Fruit fly (Drosophila melanogaster) whole organism, embryonic: ENCODE data around the gene goe.

Experiments
- Adf1 ChIP-seq: fragments of 200-800 bp; sonication (Bioruptor generic); IDR thresholded peaks from 2 replicates; pipeline ENCODE4 v1.3.6; 2022; ENCODE audit warnings: missing biosample characterization, missing genetic modification characterization
- Asciz ChIP-seq: fragments of 200-800 bp; sonication (Bioruptor generic); optimal IDR thresholded peaks from 2 replicates; lab custom pipeline; 2017; ENCODE audit warnings: missing biosample characterization, mild to moderate bottlenecking, missing genetic modification characterization, missing genetic modification reagents
- Blimp-1 ChIP-seq: fragments of 200-800 bp; sonication (Bioruptor generic); optimal IDR thresholded peaks from 3 replicates; lab custom pipeline; 2018; ENCODE audit warnings: missing biosample characterization, missing genetic modification characterization, mild to moderate bottlenecking, moderate library complexity, missing genetic modification reagents
- Bteb2 ChIP-seq: fragments of 200-800 bp; sonication (Bioruptor generic); optimal IDR thresholded peaks from 2 replicates; lab custom pipeline; 2016; ENCODE audit warnings: missing biosample characterization, missing genetic modification characterization
- CG11456 ChIP-seq: fragments of 200-800 bp; sonication (Bioruptor generic); IDR thresholded peaks from 3 replicates; pipeline ENCODE4 v1.3.6; 2022; ENCODE audit warnings: missing biosample characterization, missing genetic modification characterization
- CG12744 ChIP-seq: fragments of 200-800 bp; sonication (Bioruptor generic); optimal IDR thresholded peaks from 2 replicates; lab custom pipeline; 2016; ENCODE audit warnings: missing biosample characterization, missing genetic modification characterization
- CG1529 ChIP-seq: fragments of 200-800 bp; sonication (Bioruptor generic); optimal IDR thresholded peaks from 3 replicates; lab custom pipeline; 2018; ENCODE audit warnings: missing biosample characterization, missing genetic modification characterization
- CG1647 ChIP-seq: fragments of 200-800 bp; sonication (Bioruptor generic); optimal IDR thresholded peaks from 3 replicates; lab custom pipeline; 2016; ENCODE audit warnings: missing biosample characterization, missing genetic modification characterization
- CG16779 ChIP-seq: fragments of 200-800 bp; sonication (Bioruptor generic); IDR thresholded peaks from 2 replicates; pipeline ENCODE4 v1.3.6; 2022; ENCODE audit warnings: missing biosample characterization, missing genetic modification characterization
- CG16863 ChIP-seq: fragments of 200-800 bp; sonication (Bioruptor generic); optimal IDR thresholded peaks from 3 replicates; lab custom pipeline; 2016; ENCODE audit warnings: missing biosample characterization, missing genetic modification characterization
- CG2120 ChIP-seq: fragments of 200-800 bp; sonication (Bioruptor generic); optimal IDR thresholded peaks from 3 replicates; lab custom pipeline; 2016; ENCODE audit warnings: missing biosample characterization, missing genetic modification characterization
- CG2199 ChIP-seq: fragments of 200-800 bp; sonication (Bioruptor generic); IDR thresholded peaks from 3 replicates; pipeline ENCODE4 v1.3.6; 2022; ENCODE audit warnings: missing biosample characterization, missing genetic modification characterization
- CG30403 ChIP-seq: fragments of 200-800 bp; sonication (Bioruptor generic); optimal IDR thresholded peaks from 3 replicates; lab custom pipeline; 2016; ENCODE audit warnings: missing biosample characterization, missing genetic modification characterization
- CG31224 ChIP-seq: fragments of 200-800 bp; sonication (Bioruptor generic); IDR thresholded peaks from 2 replicates; pipeline ENCODE4 v1.3.6; 2022; ENCODE audit warnings: missing biosample characterization, missing genetic modification characterization
- CG32772 ChIP-seq: fragments of 200-800 bp; sonication (Bioruptor generic); IDR thresholded peaks from 2 replicates; pipeline ENCODE4 v1.3.6; 2022; ENCODE audit warnings: missing biosample characterization, missing genetic modification characterization
- CG33557 ChIP-seq: fragments of 200-800 bp; sonication (Bioruptor generic); optimal IDR thresholded peaks from 2 replicates; lab custom pipeline; 2019; ENCODE audit warnings: missing biosample characterization, mild to moderate bottlenecking, missing genetic modification characterization, moderate library complexity
- CG7745 ChIP-seq: fragments of 200-800 bp; sonication (Bioruptor generic); optimal IDR thresholded peaks from 2 replicates; lab custom pipeline; 2018; ENCODE audit warnings: missing biosample characterization, mild to moderate bottlenecking, missing genetic modification characterization, moderate library complexity
- CG8388 ChIP-seq: fragments of 200-800 bp; sonication (Bioruptor generic); optimal IDR thresholded peaks from 2 replicates; lab custom pipeline; 2019; ENCODE audit warnings: missing biosample characterization, mild to moderate bottlenecking, missing genetic modification characterization, moderate library complexity
- Dbx ChIP-seq: fragments of 200-800 bp; sonication (Bioruptor generic); IDR thresholded peaks from 3 replicates; pipeline ENCODE4 v1.3.6; 2022; ENCODE audit warnings: missing biosample characterization, missing genetic modification characterization
- Mad ChIP-seq: fragments of 200-800 bp; sonication (Bioruptor generic); optimal IDR thresholded peaks from 2 replicates; lab custom pipeline; 2016; ENCODE audit warnings: missing biosample characterization, missing genetic modification characterization
- Meics ChIP-seq: fragments of 200-800 bp; sonication (Bioruptor generic); optimal IDR thresholded peaks from 2 replicates; lab custom pipeline; 2017; ENCODE audit warnings: missing biosample characterization, mild to moderate bottlenecking, missing genetic modification characterization
- NfI ChIP-seq: fragments of 200-800 bp; sonication (Bioruptor generic); optimal IDR thresholded peaks from 3 replicates; lab custom pipeline; 2018; ENCODE audit warnings: missing biosample characterization, mild to moderate bottlenecking, missing genetic modification characterization, moderate library complexity
- Sox102F ChIP-seq: fragments of 200-800 bp; sonication (Bioruptor generic); optimal IDR thresholded peaks from 2 replicates; lab custom pipeline; 2018; ENCODE audit warnings: missing biosample characterization, mild to moderate bottlenecking, missing genetic modification characterization, moderate library complexity
- Ssrp ChIP-seq: fragments of 200-800 bp; sonication (Bioruptor generic); optimal IDR thresholded peaks from 2 replicates; lab custom pipeline; 2018; ENCODE audit warnings: missing biosample characterization, mild to moderate bottlenecking, missing genetic modification characterization, moderate library complexity
- ap ChIP-seq: fragments of 200-800 bp; sonication (Bioruptor generic); IDR thresholded peaks from 2 replicates; pipeline ENCODE4 v1.3.6; 2022; ENCODE audit warnings: missing biosample characterization, missing genetic modification characterization
- bowl ChIP-seq: fragments of 200-800 bp; sonication (Bioruptor generic); IDR thresholded peaks from 2 replicates; pipeline ENCODE4 v1.3.6; 2022; ENCODE audit warnings: missing biosample characterization, missing genetic modification characterization
- cg ChIP-seq: fragments of 200-800 bp; sonication (Bioruptor generic); optimal IDR thresholded peaks from 3 replicates; lab custom pipeline; 2019; ENCODE audit warnings: missing biosample characterization, mild to moderate bottlenecking, missing genetic modification characterization, moderate library complexity
- ci ChIP-seq: fragments of 200-800 bp; sonication (Bioruptor generic); IDR thresholded peaks from 3 replicates; pipeline ENCODE4 v1.3.6; 2022; ENCODE audit warnings: missing biosample characterization, missing genetic modification characterization
- crp ChIP-seq, 2 experiments: fragments of 200-800 bp; sonication (Bioruptor generic); optimal IDR thresholded peaks; 2 replicates in 1 of 2; 3 replicates in 1 of 2; lab custom pipeline; 2017; ENCODE audit warnings: missing biosample characterization in 2 of 2, missing genetic modification characterization in 2 of 2, mild to moderate bottlenecking in 1 of 2, moderate library complexity in 1 of 2
- dmrt11E ChIP-seq: fragments of 200-800 bp; sonication (Bioruptor generic); optimal IDR thresholded peaks from 3 replicates; lab custom pipeline; 2018; ENCODE audit warnings: missing biosample characterization, mild to moderate bottlenecking, missing genetic modification characterization, moderate library complexity
- gro ChIP-seq: fragments of 200-800 bp; sonication (Bioruptor generic); optimal IDR thresholded peaks from 2 replicates; lab custom pipeline; 2016; ENCODE audit warnings: missing biosample characterization, missing genetic modification characterization
- gsb-n ChIP-seq: fragments of 200-800 bp; sonication (Bioruptor generic); optimal IDR thresholded peaks from 3 replicates; lab custom pipeline; 2018; ENCODE audit warnings: missing biosample characterization, mild to moderate bottlenecking, missing genetic modification characterization
- insv ChIP-seq, 2 experiments: fragments of 200-800 bp; sonication (Bioruptor generic); optimal IDR thresholded peaks; 3 replicates each; lab custom pipeline; 2016 to 2018; ENCODE audit warnings: missing biosample characterization in 2 of 2, missing genetic modification characterization in 2 of 2
- klu ChIP-seq: fragments of 200-800 bp; sonication (Bioruptor generic); IDR thresholded peaks from 2 replicates; pipeline ENCODE4 v1.3.6; 2022; ENCODE audit warnings: missing biosample characterization, missing genetic modification characterization
- lola ChIP-seq, 3 experiments: fragments of >200 bp in 2 of 3; fragments of 200-800 bp in 1 of 3; sonication (Bioruptor generic) in 1 of 3; optimal IDR thresholded peaks; 2 replicates each; lab custom pipeline; 2017 to 2019; ENCODE audit warnings: missing biosample characterization in 3 of 3, missing genetic modification characterization in 3 of 3, mild to moderate bottlenecking in 1 of 3, moderate library complexity in 1 of 3
- mld ChIP-seq: fragments of 200-800 bp; sonication (Bioruptor generic); IDR thresholded peaks from 3 replicates; pipeline ENCODE4 v1.3.6; 2022; ENCODE audit warnings: missing biosample characterization, missing genetic modification characterization; ENCODE audit not compliant: partially characterized antibody
- nerfin-2 ChIP-seq: fragments of 200-800 bp; sonication (Bioruptor generic); IDR thresholded peaks from 2 replicates; pipeline ENCODE4 v1.3.6; 2022; ENCODE audit warnings: missing biosample characterization, missing genetic modification characterization; ENCODE audit not compliant: partially characterized antibody
- odd ChIP-seq: fragments of 200-800 bp; sonication (Bioruptor generic); optimal IDR thresholded peaks from 2 replicates; lab custom pipeline; 2017; ENCODE audit warnings: missing biosample characterization, mild to moderate bottlenecking, missing genetic modification characterization
- psq ChIP-seq: fragments of 200-800 bp; sonication (Bioruptor generic); optimal IDR thresholded peaks from 2 replicates; lab custom pipeline; 2017; ENCODE audit warnings: missing biosample characterization, missing genetic modification characterization
- pzg ChIP-seq: fragments of 200-800 bp; sonication (Bioruptor generic); optimal IDR thresholded peaks from 3 replicates; lab custom pipeline; 2018; ENCODE audit warnings: missing biosample characterization, mild to moderate bottlenecking, missing genetic modification characterization, moderate library complexity
- sens ChIP-seq: fragments of 200-800 bp; sonication (Bioruptor generic); peaks from one replicate; lab custom pipeline; 2016; ENCODE audit warnings: missing biosample characterization, missing genetic modification characterization
- sima ChIP-seq: fragments of 200-800 bp; sonication (Bioruptor generic); optimal IDR thresholded peaks from 2 replicates; lab custom pipeline; 2016; ENCODE audit warnings: missing biosample characterization, missing genetic modification characterization
- sob ChIP-seq: fragments of 200-800 bp; sonication (Bioruptor generic); IDR thresholded peaks from 2 replicates; pipeline ENCODE4 v1.3.6; 2022; ENCODE audit warnings: missing biosample characterization, missing genetic modification characterization
- ssp ChIP-seq: fragments of 200-800 bp; sonication (Bioruptor generic); IDR thresholded peaks from 2 replicates; pipeline ENCODE4 v1.3.6; 2022; ENCODE audit warnings: missing biosample characterization, missing genetic modification characterization
- trem ChIP-seq: fragments of 200-800 bp; optimal IDR thresholded peaks from 3 replicates; lab custom pipeline; 2019; ENCODE audit warnings: missing biosample characterization, mild to moderate bottlenecking, missing genetic modification characterization, moderate library complexity
- twi ChIP-seq: fragments of 200-800 bp; optimal IDR thresholded peaks from 2 replicates; lab custom pipeline; 2019; ENCODE audit warnings: missing biosample characterization, mild to moderate bottlenecking, missing genetic modification characterization, moderate library complexity

Gene goe

dm6 chrX:16774201-16775061, 22.7 kb upstream of the goe start:
- TF ChIP-seq CG2199 (GFP tag; lab: Robert Waterston, UW) (peak; percentile 12; the same call in 1 of the 3 replicates), Meics (GFP tag; lab: Kevin White, UChicago) (no peak), CG12744 (GFP tag; lab: Kevin White, UChicago) (no peak), dmrt11E (peak; percentile 14), CG33557 (GFP tag; lab: Kevin White, UChicago) (no peak), twi (peak; percentile 95), lola (GFP tag; optimal IDR thresholded peaks at IDR 0.05; lab: Kevin White, UChicago) (peak in 1 of 3 experiments; percentile 1), cg (peak; percentile 19), odd (no peak), CG32772 (no peak), mld (GFP tag; lab: Robert Waterston, UW) (no peak), ssp (no peak), CG8388 (GFP tag; lab: Kevin White, UChicago) (peak; percentile 97), sens (GFP tag; lab: Kevin White, UChicago) (peak; percentile 67)

DNA sequence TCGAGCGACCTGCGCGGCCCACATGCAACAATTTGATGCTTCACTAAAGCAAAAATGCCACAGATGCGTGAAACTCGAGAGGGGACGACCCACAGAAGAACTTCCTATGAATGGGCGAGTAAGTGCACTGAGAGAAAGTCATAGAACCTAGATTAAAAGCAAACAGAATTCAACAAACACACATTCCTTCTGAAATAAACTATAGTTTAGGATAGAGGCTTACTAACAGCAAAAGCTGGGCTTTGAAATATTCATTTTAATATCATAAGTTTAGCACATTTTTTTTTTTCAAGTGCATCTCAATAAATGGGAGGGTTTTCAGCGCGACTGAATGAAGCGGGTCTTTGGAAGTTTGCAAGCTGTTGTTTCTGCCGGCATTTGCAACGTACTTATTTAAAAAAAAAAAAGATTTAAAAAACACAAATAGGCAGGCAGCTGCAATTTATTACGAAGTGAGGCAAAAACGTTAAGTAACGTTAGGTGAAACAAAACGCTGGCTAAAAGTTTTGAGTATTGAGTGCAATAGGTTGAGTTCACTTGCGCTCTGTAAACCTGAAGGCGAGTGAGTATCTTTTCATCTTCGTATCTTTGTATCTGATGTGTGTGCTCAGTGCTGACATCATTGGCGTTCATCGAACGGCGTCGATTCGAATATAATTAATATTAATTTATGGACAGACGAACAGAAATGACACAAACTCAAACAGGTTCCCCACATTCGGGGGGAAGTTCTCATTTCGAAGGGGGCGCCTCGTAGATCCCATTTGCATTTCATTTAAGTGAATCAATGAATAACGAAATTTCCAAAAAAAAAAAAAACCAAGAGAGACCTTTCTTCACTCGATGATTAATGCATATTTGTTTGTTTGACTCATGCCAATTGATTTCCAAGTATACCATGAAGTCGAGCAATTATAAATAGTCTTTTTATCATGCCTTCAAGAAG, 21.4 kb upstream of the goe start:
- TF ChIP-seq bowl (GFP tag; lab: Robert Waterston, UW): 0 out of 2 replicates have a peak, but pooled peaks have one; percentile 42
- TF ChIP-seq CG16863 (GFP tag; lab: Kevin White, UChicago): peak; percentile 43
- peak; percentile 12 for TF ChIP-seq gsb-n (tag; lab: Kevin White, UChicago)
- TF ChIP-seq Adf1 (GFP tag; lab: Robert Waterston, UW): no peak
- TF ChIP-seq Sox102F (GFP tag; lab: Kevin White, UChicago): peak; percentile 22
- peak; percentile 53 for TF ChIP-seq CG30403 (GFP tag; lab: Kevin White, UChicago)
- no peak for TF ChIP-seq psq (GFP tag; lab: Kevin White, UChicago)
- no peak for TF ChIP-seq CG31224 (GFP tag; lab: Robert Waterston, UW)
- peak; percentile 9 for TF ChIP-seq trem (tag; lab: Kevin White, UChicago)
- TF ChIP-seq Ssrp: peak; percentile 24
- TF ChIP-seq CG1647 (GFP tag; lab: Kevin White, UChicago): peak; percentile 15
- no peak for TF ChIP-seq crp (GFP tag; optimal IDR thresholded peaks at IDR 0.05; lab: Kevin White, UChicago)
- TF ChIP-seq CG7745: no peak
- TF ChIP-seq Meics (GFP tag; lab: Kevin White, UChicago): no peak
- TF ChIP-seq ci (GFP tag; lab: Robert Waterston, UW): peak; percentile 80
- TF ChIP-seq CG16779 (GFP tag; lab: Robert Waterston, UW): no peak
- TF ChIP-seq nerfin-2 (GFP tag; lab: Robert Waterston, UW): no peak
- no peak for TF ChIP-seq gro (GFP tag; lab: Kevin White, UChicago)
- TF ChIP-seq CG11456 (GFP tag; lab: Robert Waterston, UW): 0 out of 3 replicates have a peak, but pooled peaks have one; percentile 40
- TF ChIP-seq Asciz (GFP tag; lab: Kevin White, UChicago): peak; percentile 11
- TF ChIP-seq Dbx (GFP tag; lab: Robert Waterston, UW): no peak
- TF ChIP-seq Blimp-1 (GFP tag; lab: Kevin White, UChicago): peak; percentile 73
- TF ChIP-seq ap (GFP tag; lab: Robert Waterston, UW): peak; percentile 59; the same call in 1 of the 2 replicates
- TF ChIP-seq Bteb2 (GFP tag; lab: Kevin White, UChicago): no peak
- TF ChIP-seq insv (GFP tag; optimal IDR thresholded peaks at IDR 0.05; lab: Kevin White, UChicago): no peak
- TF ChIP-seq klu: no peak
- TF ChIP-seq CG1529 (GFP tag; lab: Kevin White, UChicago): no peak
- TF ChIP-seq CG2120 (GFP tag; lab: Kevin White, UChicago): no peak
- peak; percentile 59; the same call in 1 of the 2 replicates for TF ChIP-seq sob (GFP tag; lab: Robert Waterston, UW)
- no peak for TF ChIP-seq Mad (GFP tag; lab: Kevin White, UChicago)
- TF ChIP-seq pzg (GFP tag; lab: Kevin White, UChicago): no peak
- peak; percentile 18 for TF ChIP-seq sima
- no peak for TF ChIP-seq NfI (GFP tag; lab: Kevin White, UChicago)
